Fruit fly (Drosophila melanogaster) whole organism, embryonic: ENCODE measurements around the gene CAHbeta.

ENCODE experiments used
- Atf6 ChIP-seq: fragments of 200-800 bp; sonication (Bioruptor generic); IDR thresholded peaks from 2 replicates; pipeline ENCODE4 v1.3.6; 2022; ENCODE audit warnings: missing biosample characterization, missing genetic modification characterization
- Bgb ChIP-seq: fragments of 200-800 bp; sonication (Bioruptor generic); IDR thresholded peaks from 2 replicates; pipeline ENCODE4 v1.3.6; 2022; ENCODE audit warnings: missing biosample characterization, missing genetic modification characterization; ENCODE audit not compliant: partially characterized antibody
- Blimp-1 ChIP-seq: fragments of 200-800 bp; sonication (Bioruptor generic); optimal IDR thresholded peaks from 3 replicates; lab custom pipeline; 2018; ENCODE audit warnings: missing biosample characterization, missing genetic modification characterization, mild to moderate bottlenecking, moderate library complexity, missing genetic modification reagents
- CG10274 ChIP-seq: fragments of 200-800 bp; sonication (Bioruptor generic); optimal IDR thresholded peaks from 3 replicates; lab custom pipeline; 2017; ENCODE audit warnings: missing biosample characterization, mild to moderate bottlenecking, missing genetic modification characterization
- CG10654 ChIP-seq: fragments of 200-800 bp; sonication (Bioruptor generic); optimal IDR thresholded peaks from 2 replicates; lab custom pipeline; 2016; ENCODE audit warnings: missing biosample characterization, missing genetic modification characterization
- CG10979 ChIP-seq: fragments of 200-800 bp; sonication (Bioruptor generic); optimal IDR thresholded peaks from 2 replicates; lab custom pipeline; 2018; ENCODE audit warnings: missing biosample characterization, mild to moderate bottlenecking, missing genetic modification characterization, moderate library complexity
- CG12391 ChIP-seq: fragments of 200-800 bp; sonication (Bioruptor generic); optimal IDR thresholded peaks from 3 replicates; lab custom pipeline; 2018; ENCODE audit warnings: missing biosample characterization, mild to moderate bottlenecking, missing genetic modification characterization, moderate library complexity
- CG14441 ChIP-seq: fragments of 200-800 bp; sonication (Bioruptor generic); IDR thresholded peaks from 2 replicates; pipeline ENCODE4 v1.3.6; 2022; ENCODE audit warnings: missing biosample characterization, missing genetic modification characterization
- CG16813 ChIP-seq: fragments of 200-800 bp; sonication (Bioruptor generic); IDR thresholded peaks from 3 replicates; pipeline ENCODE4 v1.3.6; 2022; ENCODE audit warnings: missing biosample characterization, missing genetic modification characterization; ENCODE audit not compliant: partially characterized antibody
- CG17328 ChIP-seq: fragments of 200-800 bp; sonication (Bioruptor generic); IDR thresholded peaks from 2 replicates; pipeline ENCODE4 v1.3.6; 2022; ENCODE audit warnings: missing biosample characterization, missing genetic modification characterization
- CG17385 ChIP-seq: fragments of 200-800 bp; sonication (Bioruptor generic); optimal IDR thresholded peaks from 3 replicates; lab custom pipeline; 2018; ENCODE audit warnings: missing biosample characterization, mild to moderate bottlenecking, missing genetic modification characterization
- CG17612 ChIP-seq: fragments of 200-800 bp; sonication (Bioruptor generic); IDR thresholded peaks from 2 replicates; pipeline ENCODE4 v1.3.6; 2022; ENCODE audit warnings: missing biosample characterization, missing genetic modification characterization
- CG30431 ChIP-seq: fragments of 200-800 bp; sonication (Bioruptor generic); optimal IDR thresholded peaks from 2 replicates; lab custom pipeline; 2017; ENCODE audit warnings: missing biosample characterization, missing genetic modification characterization
- CG3407 ChIP-seq: fragments of 200-800 bp; sonication (Bioruptor generic); optimal IDR thresholded peaks from 2 replicates; lab custom pipeline; 2018; ENCODE audit warnings: missing biosample characterization, mild to moderate bottlenecking, missing genetic modification characterization
- CG4820 ChIP-seq: fragments of 200-800 bp; sonication (Bioruptor generic); optimal IDR thresholded peaks from 3 replicates; lab custom pipeline; 2016; ENCODE audit warnings: missing biosample characterization, missing genetic modification characterization
- CG6654 ChIP-seq: fragments of 200-800 bp; sonication (Bioruptor generic); optimal IDR thresholded peaks from 2 replicates; lab custom pipeline; 2017; ENCODE audit warnings: missing biosample characterization, mild to moderate bottlenecking, missing genetic modification characterization
- CG6683 ChIP-seq: fragments of 200-800 bp; sonication (Bioruptor generic); optimal IDR thresholded peaks from 2 replicates; lab custom pipeline; 2017; ENCODE audit warnings: missing biosample characterization, mild to moderate bottlenecking, missing genetic modification characterization, missing genetic modification reagents
- CG8089 ChIP-seq: fragments of 200-800 bp; sonication (Bioruptor generic); optimal IDR thresholded peaks from 3 replicates; lab custom pipeline; 2016; ENCODE audit warnings: missing biosample characterization, missing genetic modification characterization
- CG9727 ChIP-seq: fragments of 200-800 bp; sonication (Bioruptor generic); optimal IDR thresholded peaks from 3 replicates; lab custom pipeline; 2017; ENCODE audit warnings: missing biosample characterization, mild to moderate bottlenecking, missing genetic modification characterization
- CkIIα-i1 ChIP-seq: fragments of 200-800 bp; sonication (Bioruptor generic); IDR thresholded peaks from 2 replicates; pipeline ENCODE4 v1.3.6; 2022; ENCODE audit warnings: missing biosample characterization, missing genetic modification characterization
- Dfd ChIP-seq, 2 experiments: fragments of >200 bp; optimal IDR thresholded peaks; 2 replicates each; lab custom pipeline; 2017; ENCODE audit warnings: missing biosample characterization in 2 of 2, missing genetic modification characterization in 2 of 2
- Drgx ChIP-seq: fragments of 200-800 bp; sonication (Bioruptor generic); IDR thresholded peaks from 2 replicates; pipeline ENCODE4 v1.3.6; 2022; ENCODE audit warnings: missing biosample characterization, missing genetic modification characterization
- Hand ChIP-seq: fragments of 200-800 bp; sonication (Bioruptor generic); optimal IDR thresholded peaks from 2 replicates; lab custom pipeline; 2017; ENCODE audit warnings: mild to moderate bottlenecking, missing biosample characterization, missing genetic modification reagents, missing genetic modification characterization
- HmgD ChIP-seq: fragments of 200-800 bp; sonication (Bioruptor generic); optimal IDR thresholded peaks from 3 replicates; lab custom pipeline; 2016; ENCODE audit warnings: missing biosample characterization, missing genetic modification characterization
- Hr51 ChIP-seq, 2 experiments: fragments of 200-800 bp; sonication (Bioruptor generic); optimal IDR thresholded peaks; 2 replicates in 1 of 2; 3 replicates in 1 of 2; lab custom pipeline; 2016 to 2018; ENCODE audit warnings: missing biosample characterization in 2 of 2, missing genetic modification characterization in 2 of 2, mild to moderate bottlenecking in 1 of 2, moderate library complexity in 1 of 2
- Med ChIP-seq: fragments of 200-800 bp; sonication (Bioruptor generic); peaks from one replicate; lab custom pipeline; 2016; ENCODE audit warnings: missing biosample characterization, missing genetic modification characterization, mild to moderate bottlenecking, inconsistent platforms, moderate library complexity
- Mes4 ChIP-seq: fragments of 200-800 bp; sonication (Bioruptor generic); optimal IDR thresholded peaks from 2 replicates; lab custom pipeline; 2016; ENCODE audit warnings: missing biosample characterization, missing genetic modification characterization
- NC2α ChIP-seq: fragments of 200-800 bp; sonication (Bioruptor generic); optimal IDR thresholded peaks from 2 replicates; lab custom pipeline; 2016; ENCODE audit warnings: missing biosample characterization, missing genetic modification characterization
- NC2β ChIP-seq: fragments of 200-800 bp; sonication (Bioruptor generic); optimal IDR thresholded peaks from 2 replicates; lab custom pipeline; 2016; ENCODE audit warnings: missing biosample characterization, missing genetic modification characterization
- Side ChIP-seq: fragments of 200-800 bp; sonication (Bioruptor generic); optimal IDR thresholded peaks from 2 replicates; lab custom pipeline; 2016; ENCODE audit warnings: missing biosample characterization, missing genetic modification characterization
- crp ChIP-seq, 2 experiments: fragments of 200-800 bp; sonication (Bioruptor generic); optimal IDR thresholded peaks; 2 replicates in 1 of 2; 3 replicates in 1 of 2; lab custom pipeline; 2017; ENCODE audit warnings: missing biosample characterization in 2 of 2, missing genetic modification characterization in 2 of 2, mild to moderate bottlenecking in 1 of 2, moderate library complexity in 1 of 2
- en ChIP-seq: fragments of 200-800 bp; sonication (Bioruptor generic); optimal IDR thresholded peaks from 2 replicates; lab custom pipeline; 2016; ENCODE audit warnings: missing biosample characterization, missing genetic modification characterization
- fru ChIP-seq: fragments of >200 bp; optimal IDR thresholded peaks from 2 replicates; lab custom pipeline; 2017
- ftz-f1 ChIP-seq: fragments of 200-800 bp; sonication (Bioruptor generic); optimal IDR thresholded peaks from 2 replicates; lab custom pipeline; 2016; ENCODE audit warnings: missing biosample characterization, missing genetic modification characterization
- gsb ChIP-seq: fragments of 200-800 bp; sonication (Bioruptor generic); IDR thresholded peaks from 2 replicates; pipeline ENCODE4 v1.3.6; 2022; ENCODE audit warnings: missing biosample characterization, missing genetic modification characterization
- jumu ChIP-seq: fragments of 200-800 bp; sonication (Bioruptor generic); optimal IDR thresholded peaks from 3 replicates; lab custom pipeline; 2016; ENCODE audit warnings: missing biosample characterization, missing genetic modification characterization
- ken ChIP-seq: fragments of 200-800 bp; sonication (Bioruptor generic); IDR thresholded peaks from 3 replicates; pipeline ENCODE4 v1.3.6; 2022; ENCODE audit warnings: missing biosample characterization, missing genetic modification characterization
- lola ChIP-seq, 3 experiments: fragments of >200 bp in 2 of 3; fragments of 200-800 bp in 1 of 3; sonication (Bioruptor generic) in 1 of 3; optimal IDR thresholded peaks; 2 replicates each; lab custom pipeline; 2017 to 2019; ENCODE audit warnings: missing biosample characterization in 3 of 3, missing genetic modification characterization in 3 of 3, mild to moderate bottlenecking in 1 of 3, moderate library complexity in 1 of 3
- mld ChIP-seq: fragments of 200-800 bp; sonication (Bioruptor generic); IDR thresholded peaks from 3 replicates; pipeline ENCODE4 v1.3.6; 2022; ENCODE audit warnings: missing biosample characterization, missing genetic modification characterization; ENCODE audit not compliant: partially characterized antibody
- pho ChIP-seq: fragments of 200-800 bp; sonication (Bioruptor generic); optimal IDR thresholded peaks from 2 replicates; lab custom pipeline; 2016; ENCODE audit warnings: missing biosample characterization, missing genetic modification characterization
- sima ChIP-seq: fragments of 200-800 bp; sonication (Bioruptor generic); optimal IDR thresholded peaks from 2 replicates; lab custom pipeline; 2016; ENCODE audit warnings: missing biosample characterization, missing genetic modification characterization
- so ChIP-seq: fragments of 200-800 bp; sonication (Bioruptor generic); IDR thresholded peaks from 3 replicates; pipeline ENCODE4 v1.3.6; 2022; ENCODE audit warnings: missing biosample characterization, missing genetic modification characterization
- tna ChIP-seq: fragments of 200-800 bp; sonication (Bioruptor generic); IDR thresholded peaks from 2 replicates; pipeline ENCODE4 v1.3.6; 2022; ENCODE audit warnings: missing biosample characterization, missing genetic modification characterization; ENCODE audit not compliant: partially characterized antibody
- tup ChIP-seq: fragments of 200-800 bp; sonication (Bioruptor generic); optimal IDR thresholded peaks from 2 replicates; lab custom pipeline; 2016; ENCODE audit warnings: missing biosample characterization, mild to moderate bottlenecking, missing genetic modification characterization, moderate library complexity
- unc-4 ChIP-seq: fragments of 200-800 bp; sonication (Bioruptor generic); IDR thresholded peaks from 2 replicates; pipeline ENCODE4 v1.3.6; 2022; ENCODE audit warnings: missing biosample characterization, missing genetic modification characterization; ENCODE audit not compliant: partially characterized antibody
- usp ChIP-seq: fragments of >200 bp; optimal IDR thresholded peaks from 2 replicates; lab custom pipeline; 2017; ENCODE audit warnings: missing biosample characterization, missing genetic modification characterization
- yki ChIP-seq: fragments of >200 bp; optimal IDR thresholded peaks from 3 replicates; lab custom pipeline; 2018
- z ChIP-seq: fragments of 200-800 bp; sonication (Bioruptor generic); IDR thresholded peaks from 3 replicates; pipeline ENCODE4 v1.3.6; 2022; ENCODE audit warnings: missing biosample characterization, missing genetic modification characterization
- zen ChIP-seq: fragments of 200-800 bp; sonication (Bioruptor generic); optimal IDR thresholded peaks from 3 replicates; lab custom pipeline; 2018; ENCODE audit warnings: missing biosample characterization, mild to moderate bottlenecking, missing genetic modification characterization, moderate library complexity

Gene CAHbeta

DNA sequence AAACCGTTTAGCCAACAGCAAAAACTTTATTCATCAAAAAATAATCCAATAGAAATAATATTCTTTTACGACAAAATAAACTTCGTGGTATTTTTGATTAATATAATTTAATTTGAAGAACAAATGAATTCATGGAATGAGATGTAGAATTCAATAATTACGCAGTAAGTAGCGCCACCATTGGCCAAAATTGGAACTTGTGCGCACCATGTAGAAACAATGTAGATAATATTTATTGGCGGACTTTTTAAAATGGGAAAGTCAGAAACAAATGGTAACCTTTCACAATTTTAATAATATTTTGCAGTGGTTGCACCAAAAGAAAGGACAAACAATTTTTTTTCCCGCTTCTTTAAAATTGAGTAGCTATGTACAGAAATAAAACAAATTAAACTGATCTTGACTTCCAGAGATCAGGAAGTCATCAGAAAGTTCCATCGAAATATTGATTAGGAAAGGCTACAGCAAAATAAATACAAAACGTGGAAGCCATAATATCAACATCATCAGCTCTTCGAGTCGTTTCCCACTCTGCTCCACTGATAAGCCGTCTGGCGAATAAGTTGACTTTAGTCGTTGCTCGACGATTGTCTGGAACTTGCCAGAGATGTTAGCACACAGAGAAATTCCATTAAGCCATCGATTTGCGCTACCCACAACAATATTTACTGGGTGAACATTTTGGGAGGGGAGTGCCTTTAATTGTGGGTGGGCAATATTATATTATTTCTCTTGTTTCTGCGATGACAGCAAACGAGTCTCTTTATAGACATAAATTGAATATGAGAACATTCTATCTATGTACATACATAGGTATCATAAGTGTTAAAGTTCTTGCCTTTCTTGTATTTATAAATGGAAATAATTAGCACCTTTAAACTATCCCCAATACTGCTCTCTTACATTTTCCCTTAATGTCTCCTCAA, 547 bp upstream of the CAHbeta start:
- no peak for TF ChIP-seq gsb
- TF ChIP-seq fru (lab: Kevin White, UChicago), result no peak
- no peak for TF ChIP-seq CG8089
- TF ChIP-seq CG10274, result no peak
- no peak for TF ChIP-seq Dfd (GFP tag; optimal IDR thresholded peaks at IDR 0.05; lab: Kevin White, UChicago)
- TF ChIP-seq tna (GFP tag; lab: Robert Waterston, UW), result peak; percentile 18; the same call in 1 of the 2 replicates
- no peak for TF ChIP-seq CG4820 (GFP tag; lab: Kevin White, UChicago)
- no peak for TF ChIP-seq lola (GFP tag; optimal IDR thresholded peaks at IDR 0.05; lab: Kevin White, UChicago)
- no peak for TF ChIP-seq Mes4 (GFP tag; lab: Kevin White, UChicago)
- TF ChIP-seq CkIIα-i1, result no peak
- no peak for TF ChIP-seq jumu (GFP tag; lab: Kevin White, UChicago)
- peak; percentile 57 for TF ChIP-seq Med (GFP tag; lab: Kevin White, UChicago)
- 0 out of 3 replicates have a peak, but pooled peaks have one; percentile 27 for TF ChIP-seq so (GFP tag; lab: Robert Waterston, UW)
- no peak for TF ChIP-seq yki (lab: Kevin White, UChicago)
- no peak for TF ChIP-seq CG14441 (GFP tag; lab: Robert Waterston, UW)
- TF ChIP-seq CG6683 (GFP tag; lab: Kevin White, UChicago), result no peak
- no peak for TF ChIP-seq Atf6 (GFP tag; lab: Robert Waterston, UW)
- no peak for TF ChIP-seq pho (GFP tag; lab: Kevin White, UChicago)
- TF ChIP-seq zen (tag; lab: Kevin White, UChicago), result peak; percentile 37
- TF ChIP-seq crp (GFP tag; optimal IDR thresholded peaks at IDR 0.05; lab: Kevin White, UChicago), result no peak
- peak; percentile 11 for TF ChIP-seq HmgD (GFP tag; lab: Kevin White, UChicago)
- TF ChIP-seq Side (GFP tag; lab: Kevin White, UChicago), result no peak
- no peak for TF ChIP-seq z
- TF ChIP-seq CG17328 (GFP tag; lab: Robert Waterston, UW), result no peak
- no peak for TF ChIP-seq ftz-f1 (GFP tag; lab: Kevin White, UChicago)
- TF ChIP-seq mld (GFP tag; lab: Robert Waterston, UW), result no peak
- peak; percentile 60; the same call in 2 of the 3 replicates for TF ChIP-seq CG16813 (GFP tag; lab: Robert Waterston, UW)
- TF ChIP-seq CG3407 (GFP tag; lab: Kevin White, UChicago), result no peak
- TF ChIP-seq Drgx (GFP tag; lab: Robert Waterston, UW), result no peak
- TF ChIP-seq NC2β (GFP tag; lab: Kevin White, UChicago), result no peak
- no peak for TF ChIP-seq en (GFP tag; lab: Kevin White, UChicago)
- TF ChIP-seq tup, result no peak
- peak in 1 of 2 experiments; percentile 10 for TF ChIP-seq Hr51 (GFP tag; optimal IDR thresholded peaks at IDR 0.05; lab: Kevin White, UChicago)
- no peak for TF ChIP-seq Blimp-1 (GFP tag; lab: Kevin White, UChicago)
- no peak for TF ChIP-seq CG17385 (GFP tag; lab: Kevin White, UChicago)
- no peak for TF ChIP-seq CG6654
- TF ChIP-seq NC2α (GFP tag; lab: Kevin White, UChicago), result no peak
- TF ChIP-seq Hand (GFP tag; lab: Kevin White, UChicago), result no peak
- TF ChIP-seq Bgb (GFP tag; lab: Robert Waterston, UW), result peak; percentile 84
- no peak for TF ChIP-seq CG30431 (GFP tag; lab: Kevin White, UChicago)
- peak; percentile 39; the same call in 1 of the 2 replicates for TF ChIP-seq unc-4 (GFP tag; lab: Robert Waterston, UW)
- 0 out of 3 replicates have a peak, but pooled peaks have one; percentile 30 for TF ChIP-seq ken (GFP tag; lab: Robert Waterston, UW)
- no peak for TF ChIP-seq usp (GFP tag; lab: Kevin White, UChicago)
- peak; percentile 3 for TF ChIP-seq CG12391 (tag; lab: Kevin White, UChicago)
- TF ChIP-seq CG9727 (GFP tag; lab: Kevin White, UChicago), result peak; percentile 32
- no peak for TF ChIP-seq sima (GFP tag; lab: Kevin White, UChicago)
- TF ChIP-seq CG17612 (GFP tag; lab: Robert Waterston, UW), result no peak
- no peak for TF ChIP-seq CG10654 (GFP tag; lab: Kevin White, UChicago)
- no peak for TF ChIP-seq CG10979 (tag; lab: Kevin White, UChicago)
